Worm (Caenorhabditis elegans) whole organism, L3 larva: ENCODE results near the gene him-8.

Experiments used
- ceh-16 ChIP-seq: sonication (generic microtip); optimal IDR thresholded peaks from 2 replicates; lab custom pipeline; 2017; ENCODE audit warnings: missing biosample characterization, missing genetic modification characterization
- ceh-9 ChIP-seq: sonication (generic microtip); optimal IDR thresholded peaks from 2 replicates; lab custom pipeline; 2018; ENCODE audit warnings: missing biosample characterization, missing genetic modification characterization
- daf-12 ChIP-seq: fragments of 150-350 bp; optimal IDR thresholded peaks from 2 replicates; lab custom pipeline; 2014; ENCODE audit warnings: missing biosample characterization, missing genetic modification reagents, missing genetic modification characterization
- egl-27 ChIP-seq: sonication (generic microtip); optimal IDR thresholded peaks from 4 replicates; lab custom pipeline; 2017; ENCODE audit warnings: missing biosample characterization, missing genetic modification reagents, missing genetic modification characterization
- eor-1 ChIP-seq, 2 experiments: fragments of 150-350 bp; optimal IDR thresholded peaks; 2 replicates each; lab custom pipeline; 2014 to 2018; ENCODE audit warnings: missing biosample characterization in 2 of 2, missing genetic modification characterization in 2 of 2
- fos-1 ChIP-seq: fragments of 150-350 bp; optimal IDR thresholded peaks from 2 replicates; lab custom pipeline; 2014; ENCODE audit warnings: missing biosample characterization, missing genetic modification characterization
- hmg-11 ChIP-seq: sonication (generic microtip); optimal IDR thresholded peaks from 2 replicates; lab custom pipeline; 2016; ENCODE audit warnings: missing genetic modification characterization, missing compliant biosample characterization
- lin-39 ChIP-seq: fragments of 150-350 bp; optimal IDR thresholded peaks from 2 replicates; lab custom pipeline; 2018; ENCODE audit warnings: missing biosample characterization, missing genetic modification reagents, missing genetic modification characterization
- lsy-12 ChIP-seq: sonication (generic microtip); optimal IDR thresholded peaks from 2 replicates; lab custom pipeline; 2016; ENCODE audit warnings: mild to moderate bottlenecking, missing genetic modification characterization, missing compliant biosample characterization
- mml-1 ChIP-seq: fragments of 150-350 bp; sonication (generic microtip); optimal IDR thresholded peaks from 3 replicates; lab custom pipeline; 2014; ENCODE audit warnings: missing biosample characterization, missing genetic modification characterization
- nhr-23 ChIP-seq: fragments of 150-350 bp; optimal IDR thresholded peaks from 2 replicates; lab custom pipeline; 2014; ENCODE audit warnings: missing biosample characterization, missing genetic modification reagents, missing genetic modification characterization
- nhr-25 ChIP-seq: sonication (generic microtip); optimal IDR thresholded peaks from 2 replicates; lab custom pipeline; 2017; ENCODE audit warnings: missing biosample characterization, missing genetic modification characterization
- nhr-43 ChIP-seq: sonication (generic microtip); optimal IDR thresholded peaks from 2 replicates; lab custom pipeline; 2016; ENCODE audit warnings: mild to moderate bottlenecking, missing genetic modification characterization, missing compliant biosample characterization; ENCODE audit not compliant: poor library complexity, severe bottlenecking
- nhr-76 ChIP-seq: fragments of 150-350 bp; sonication (generic microtip); optimal IDR thresholded peaks from 5 replicates; lab custom pipeline; 2014; ENCODE audit warnings: missing biosample characterization, missing genetic modification characterization
- nhr-77 ChIP-seq: fragments of 150-350 bp; optimal IDR thresholded peaks from 2 replicates; lab custom pipeline; 2014; ENCODE audit warnings: missing biosample characterization, missing genetic modification characterization
- skn-1 ChIP-seq: fragments of 150-350 bp; optimal IDR thresholded peaks from 2 replicates; lab custom pipeline; 2014; ENCODE audit warnings: missing biosample characterization, missing genetic modification characterization
- unc-39 ChIP-seq: sonication (generic microtip); optimal IDR thresholded peaks from 4 replicates; lab custom pipeline; 2017; ENCODE audit warnings: missing biosample characterization, missing genetic modification characterization
- zag-1 ChIP-seq: fragments of 150-350 bp; optimal IDR thresholded peaks from 2 replicates; lab custom pipeline; 2014; ENCODE audit warnings: missing biosample characterization, missing genetic modification characterization
- ztf-11 ChIP-seq: fragments of 150-350 bp; optimal IDR thresholded peaks from 2 replicates; lab custom pipeline; 2014; ENCODE audit warnings: missing biosample characterization, missing genetic modification characterization
- ztf-4 ChIP-seq: fragments of 150-350 bp; optimal IDR thresholded peaks from 2 replicates; lab custom pipeline; 2014; ENCODE audit warnings: missing biosample characterization, missing genetic modification characterization

Gene him-8

ce11 chrIV:10608275-10608674, 46.6 kb downstream of the him-8 start, which contains the start of gene R09H10.6:
R09H10.6 (plus strand) TSS chrIV:10608575.
- no peak for TF ChIP-seq hmg-11 (tag; lab: Kevin White, UChicago)
- no peak for TF ChIP-seq ceh-16 (tag; lab: Kevin White, UChicago)
- no peak for TF ChIP-seq lin-39 (tag; lab: Kevin White, UChicago)
- TF ChIP-seq fos-1 (tag; lab: Kevin White, UChicago): no peak
- TF ChIP-seq nhr-76 (tag; lab: Kevin White, UChicago): no peak

- TF ChIP-seq egl-27 (no peak), nhr-43 (tag; lab: Kevin White, UChicago) (no peak), ceh-9 (tag; lab: Kevin White, UChicago) (no peak), skn-1 (tag; lab: Kevin White, UChicago) (no peak), eor-1 (tag; optimal IDR thresholded peaks at IDR 0.05; lab: Kevin White, UChicago) (no peak), ceh-16 (tag; lab: Kevin White, UChicago) (no peak), zag-1 (no peak), lin-39 (tag; lab: Kevin White, UChicago) (no peak), ztf-11 (no peak), daf-12 (tag; lab: Kevin White, UChicago) (no peak), ztf-4 (tag; lab: Kevin White, UChicago) (no peak), nhr-77 (tag; lab: Kevin White, UChicago) (no peak), lsy-12 (tag; lab: Kevin White, UChicago) (no peak)
- TF ChIP-seq, all 47 proteins: peak for 0
Measured at ce11 chrIV:10609920-10610319, 48.2 kb downstream of the him-8 start.

- no peak for TF ChIP-seq ceh-9 (tag; lab: Kevin White, UChicago)
- no peak for TF ChIP-seq nhr-43 (tag; lab: Kevin White, UChicago)
- TF ChIP-seq lsy-12 (tag; lab: Kevin White, UChicago): no peak
- no peak for TF ChIP-seq ztf-11
- peak; percentile 36 for TF ChIP-seq nhr-25
- TF ChIP-seq nhr-23: peak; percentile 5
- TF ChIP-seq mml-1: no peak
- no peak for TF ChIP-seq unc-39 (tag; lab: Kevin White, UChicago)
- TF ChIP-seq, all 47 proteins: peak for 2
Measured at ce11 chrIV:10612281-10612680, 50.6 kb downstream of the him-8 start.
